Worm (Caenorhabditis elegans): Measurements from ENCODE around the gene T24A6.1.

DNA sequence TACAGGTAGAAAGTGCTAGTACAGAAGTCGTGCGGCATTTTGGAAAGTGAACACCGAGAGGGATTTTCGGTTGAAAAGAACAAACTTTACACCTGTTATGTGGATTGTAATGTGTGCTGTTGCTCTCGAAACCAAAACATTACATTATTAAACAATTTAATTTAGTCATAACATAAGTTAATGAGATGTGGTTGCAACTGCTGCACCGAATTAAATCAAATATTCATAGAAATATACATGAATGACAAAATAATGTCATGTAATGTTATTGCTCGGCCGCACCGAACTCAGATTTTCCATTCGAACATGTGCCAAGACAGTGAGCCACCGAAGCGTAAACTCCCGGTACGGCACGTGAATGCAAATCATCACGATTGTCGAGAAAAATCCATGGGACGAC, 36.1 kb downstream of the T24A6.1 start, which contains the start of gene srh-213:
- TF ChIP-seq egl-27 (tag; optimal IDR thresholded peaks at IDR 0.05) (no peak), ama-1 (optimal IDR thresholded peaks at IDR 0.05) (no peak), ceh-82 (tag; optimal IDR thresholded peaks at IDR 0.05) (no peak), nhr-42 (GFP tag; IDR thresholded peaks at IDR 0.05) (no peak), tra-1 (GFP tag; IDR thresholded peaks at IDR 0.05) (no peak), F44E2.7 (GFP tag; IDR thresholded peaks at IDR 0.05) (no peak), skn-1 (tag; optimal IDR thresholded peaks at IDR 0.05) (no peak), fkh-10 (GFP tag; optimal IDR thresholded peaks at IDR 0.05) (no peak), ZK546.5 (tag; optimal IDR thresholded peaks at IDR 0.05) (no peak), nhr-41 (GFP tag; IDR thresholded peaks at IDR 0.05) (no peak), pha-4 (GFP tag; IDR thresholded peaks at IDR 0.05) (no peak), pha-4 (tag; optimal IDR thresholded peaks at IDR 0.05) (no peak), unc-39 (tag; optimal IDR thresholded peaks at IDR 0.05) (no peak)
